Fruit fly (Drosophila melanogaster): ENCODE data around the gene RhoGAP71E.
A peak's percentile ranks its signal among the peaks of the same experiment; 100 is the strongest.

The RhoGAP71E gene

dm6 chr3L:15625676-15626414 lies 37.2 kb downstream of the RhoGAP71E start:
- TF ChIP-seq dysf (GFP tag; IDR thresholded peaks at IDR 0.05): peak; percentile 90
- peak; percentile 74 for TF ChIP-seq CG17328 (GFP tag; IDR thresholded peaks at IDR 0.05)
- peak; percentile 70 for TF ChIP-seq CG8290 (GFP tag; optimal IDR thresholded peaks at IDR 0.05)
- TF ChIP-seq CG8290 (tag; optimal IDR thresholded peaks at IDR 0.05): peak in 1 of 2 experiments; percentile 28
- peak; percentile 87 for TF ChIP-seq CG6654 (GFP tag; optimal IDR thresholded peaks at IDR 0.05)
- TF ChIP-seq CG31388 (GFP tag; optimal IDR thresholded peaks at IDR 0.05): peak; percentile 55
- TF ChIP-seq CG7357 (GFP tag; IDR thresholded peaks at IDR 0.05): peak; percentile 84
- no peak for TF ChIP-seq fd102C (GFP tag; optimal IDR thresholded peaks at IDR 0.05)
- peak; percentile 92 for TF ChIP-seq Med (GFP tag)
- no peak for TF ChIP-seq chn (GFP tag; optimal IDR thresholded peaks at IDR 0.05)
- TF ChIP-seq psq (GFP tag; optimal IDR thresholded peaks at IDR 0.05): peak; percentile 59
- peak; percentile 80 for TF ChIP-seq fd64A (GFP tag; optimal IDR thresholded peaks at IDR 0.05)
- TF ChIP-seq unpg (GFP tag; optimal IDR thresholded peaks at IDR 0.05): peak; percentile 94
- peak; percentile 96 for TF ChIP-seq CG11504 (tag; optimal IDR thresholded peaks at IDR 0.05)
- peak; percentile 69 for TF ChIP-seq seq (GFP tag; IDR thresholded peaks at IDR 0.05)
- peak; percentile 75 for TF ChIP-seq CG4328 (GFP tag; optimal IDR thresholded peaks at IDR 0.05)
- TF ChIP-seq CG4617 (GFP tag; optimal IDR thresholded peaks at IDR 0.05; ENCODE audit: borderline replicate concordance): peak; percentile 57
- TF ChIP-seq org-1 (GFP tag; optimal IDR thresholded peaks at IDR 0.05): peak; percentile 92
- peak; percentile 68 for TF ChIP-seq CG18764 (GFP tag; optimal IDR thresholded peaks at IDR 0.05)
- TF ChIP-seq TFAM (GFP tag; optimal IDR thresholded peaks at IDR 0.05): peak; percentile 42
- peak; percentile 93 for TF ChIP-seq CG8388 (GFP tag; optimal IDR thresholded peaks at IDR 0.05)
- TF ChIP-seq Opbp (GFP tag; IDR thresholded peaks at IDR 0.05; ENCODE audit: partially characterized antibody): no peak
- peak; percentile 79 for TF ChIP-seq ase (GFP tag; IDR thresholded peaks at IDR 0.05)
- peak; percentile 59; the same call in 1 of the 2 replicates for TF ChIP-seq Adf1 (GFP tag; IDR thresholded peaks at IDR 0.05)
- peak; percentile 74 for TF ChIP-seq MTF-1 (GFP tag; optimal IDR thresholded peaks at IDR 0.05; ENCODE audit: borderline replicate concordance)
- no peak for TF ChIP-seq Lpt (GFP tag; optimal IDR thresholded peaks at IDR 0.05)
- TF ChIP-seq Ets65A (GFP tag): peak; percentile 39
- peak; percentile 65 for TF ChIP-seq gsb (GFP tag; IDR thresholded peaks at IDR 0.05)
- TF ChIP-seq eve (GFP tag; optimal IDR thresholded peaks at IDR 0.05): peak in 1 of 2 experiments; percentile 92
- TF ChIP-seq caup (GFP tag; optimal IDR thresholded peaks at IDR 0.05; ENCODE audit: severe bottlenecking): peak; percentile 81
- peak; percentile 75 for TF ChIP-seq CG30431 (GFP tag; optimal IDR thresholded peaks at IDR 0.05)
- TF ChIP-seq CG8089 (GFP tag; optimal IDR thresholded peaks at IDR 0.05): no peak
- peak; percentile 71 for TF ChIP-seq sqz (GFP tag; optimal IDR thresholded peaks at IDR 0.05)
- peak; percentile 42; the same call in 1 of the 2 replicates for TF ChIP-seq Awh (GFP tag; IDR thresholded peaks at IDR 0.05)
- no peak for TF ChIP-seq Elba2 (GFP tag; optimal IDR thresholded peaks at IDR 0.05)
- peak; percentile 87 for TF ChIP-seq CG18619 (GFP tag; optimal IDR thresholded peaks at IDR 0.05)
- no peak for TF ChIP-seq maf-S (GFP tag; optimal IDR thresholded peaks at IDR 0.05)
- TF ChIP-seq Aef1 (GFP tag; IDR thresholded peaks at IDR 0.05): peak; percentile 78
- TF ChIP-seq croc (GFP tag; conservative IDR thresholded peaks at IDR 0.05): peak; percentile 84
- no peak for TF ChIP-seq CG12769 (tag; optimal IDR thresholded peaks at IDR 0.05)
- TF ChIP-seq CG43689 (GFP tag; IDR thresholded peaks at IDR 0.05): peak; percentile 29; the same call in 1 of the 2 replicates
- TF ChIP-seq CG2889 (GFP tag; IDR thresholded peaks at IDR 0.05): peak; percentile 59
- peak; percentile 23 to 65 for TF ChIP-seq chif (GFP tag; optimal IDR thresholded peaks at IDR 0.05)
- peak; percentile 90 for TF ChIP-seq Ptx1 (GFP tag; IDR thresholded peaks at IDR 0.05)
- TF ChIP-seq CG11560 (tag; IDR thresholded peaks at IDR 0.05): no peak; the same call in 2 of the 3 replicates
- TF ChIP-seq CG3995 (GFP tag; optimal IDR thresholded peaks at IDR 0.05): peak; percentile 52
- TF ChIP-seq CG12071 (GFP tag; optimal IDR thresholded peaks at IDR 0.05): peak; percentile 77
- TF ChIP-seq CG6791 (GFP tag; IDR thresholded peaks at IDR 0.05; ENCODE audit: partially characterized antibody): no peak
- TF ChIP-seq CG11085 (GFP tag; IDR thresholded peaks at IDR 0.05): peak; percentile 55; the same call in 1 of the 2 replicates
- TF ChIP-seq tap (tag; optimal IDR thresholded peaks at IDR 0.05): peak; percentile 84

Measured in whole organism, embryonic.